Worm (Caenorhabditis elegans) whole organism, L3 larva: Measurements from ENCODE around the gene inx-2.

ENCODE experiments used
- ZK546.5 ChIP-seq: sonication (generic microtip); optimal IDR thresholded peaks from 2 replicates; lab custom pipeline; 2017; ENCODE audit warnings: missing biosample characterization, missing genetic modification characterization
- ceh-16 ChIP-seq: sonication (generic microtip); optimal IDR thresholded peaks from 2 replicates; lab custom pipeline; 2017; ENCODE audit warnings: missing biosample characterization, missing genetic modification characterization
- egl-27 ChIP-seq: sonication (generic microtip); optimal IDR thresholded peaks from 4 replicates; lab custom pipeline; 2017; ENCODE audit warnings: missing biosample characterization, missing genetic modification reagents, missing genetic modification characterization
- elt-3 ChIP-seq, 3 experiments: fragments of 150-350 bp in 1 of 3; sonication (generic microtip) in 2 of 3; optimal IDR thresholded peaks; 2 replicates in 2 of 3; 4 replicates in 1 of 3; lab custom pipeline; 2014 to 2017; ENCODE audit warnings: missing biosample characterization in 3 of 3, missing genetic modification characterization in 3 of 3
- eor-1 ChIP-seq, 2 experiments: fragments of 150-350 bp; optimal IDR thresholded peaks; 2 replicates each; lab custom pipeline; 2014 to 2018; ENCODE audit warnings: missing biosample characterization in 2 of 2, missing genetic modification characterization in 2 of 2
- lin-15B ChIP-seq: fragments of 150-350 bp; optimal IDR thresholded peaks from 2 replicates; lab custom pipeline; 2014; ENCODE audit warnings: missing biosample characterization, missing genetic modification characterization
- nhr-237 ChIP-seq: fragments of 150-350 bp; optimal IDR thresholded peaks from 2 replicates; lab custom pipeline; 2014; ENCODE audit warnings: missing biosample characterization, missing genetic modification characterization
- skn-1 ChIP-seq: fragments of 150-350 bp; optimal IDR thresholded peaks from 2 replicates; lab custom pipeline; 2014; ENCODE audit warnings: missing biosample characterization, missing genetic modification characterization
- snpc-4 ChIP-seq: fragments of 150-350 bp; optimal IDR thresholded peaks from 2 replicates; lab custom pipeline; 2014; ENCODE audit warnings: missing biosample characterization, missing genetic modification characterization
- unc-62 ChIP-seq: fragments of 150-350 bp; sonication (generic microtip); optimal IDR thresholded peaks from 4 replicates; lab custom pipeline; 2014; ENCODE audit warnings: missing biosample characterization, missing genetic modification reagents, missing genetic modification characterization
- ztf-4 ChIP-seq: fragments of 150-350 bp; optimal IDR thresholded peaks from 2 replicates; lab custom pipeline; 2014; ENCODE audit warnings: missing biosample characterization, missing genetic modification characterization

- TF ChIP-seq ceh-16 (tag; lab: Kevin White, UChicago) (no peak), eor-1 (tag; optimal IDR thresholded peaks at IDR 0.05; lab: Kevin White, UChicago) (no peak), ZK546.5 (tag; lab: Kevin White, UChicago) (no peak), snpc-4 (tag; lab: Kevin White, UChicago) (peak; percentile 5), ztf-4 (no peak), skn-1 (tag; lab: Kevin White, UChicago) (no peak), unc-62 (GFP tag; lab: Kevin White, UChicago) (no peak), egl-27 (peak; percentile 23), lin-15B (tag; lab: Kevin White, UChicago) (peak; percentile 78), nhr-237 (no peak), elt-3 (tag; optimal IDR thresholded peaks at IDR 0.05; lab: Kevin White, UChicago) (no peak)
Observed at ce11 chrX:11262319-11263074, 34.0 kb downstream of the inx-2 start, which contains the start of gene C03A3.2.
